Worm (Caenorhabditis elegans) whole organism, midembryonic: ENCODE data around the gene snr-1.

Experiments used
- T22C8.4 ChIP-seq: fragments of 200-800 bp; sonication (Bioruptor generic); IDR thresholded peaks from 2 replicates; pipeline ENCODE4 v1.3.6; 2022; ENCODE audit warnings: missing genetic modification characterization, missing compliant biosample characterization
- cog-1 ChIP-seq: sonication (generic microtip); optimal IDR thresholded peaks from 2 replicates; lab custom pipeline; 2016; ENCODE audit warnings: missing genetic modification characterization, missing compliant biosample characterization
- flt-1 ChIP-seq: fragments of 200-800 bp; sonication (Bioruptor generic); IDR thresholded peaks from 2 replicates; pipeline ENCODE4 v1.3.6; 2022; ENCODE audit warnings: missing genetic modification characterization, missing compliant biosample characterization
- klf-2 ChIP-seq: fragments of 200-800 bp; sonication (Bioruptor generic); conservative IDR thresholded peaks from 2 replicates; pipeline ENCODE4 v1.3.6; 2022; ENCODE audit warnings: missing genetic modification reagents, missing genetic modification characterization, missing compliant biosample characterization
- med-1 ChIP-seq: sonication (generic microtip); optimal IDR thresholded peaks from 2 replicates; lab custom pipeline; 2017; ENCODE audit warnings: missing genetic modification characterization, mild to moderate bottlenecking, missing compliant biosample characterization, antibody characterized with exemption, missing genetic modification reagents; ENCODE audit not compliant: insufficient read depth
- ref-1 ChIP-seq: fragments of 200-800 bp; sonication (Bioruptor generic); conservative IDR thresholded peaks from 2 replicates; pipeline ENCODE4 v1.3.6; 2022; ENCODE audit warnings: missing genetic modification reagents, missing genetic modification characterization, missing compliant biosample characterization
- tab-1 ChIP-seq: fragments of 200-800 bp; sonication (Bioruptor generic); IDR thresholded peaks from 2 replicates; pipeline ENCODE4 v1.3.6; 2022; ENCODE audit warnings: missing genetic modification characterization, missing compliant biosample characterization
- ztf-23 ChIP-seq: fragments of 200-800 bp; sonication (Bioruptor generic); IDR thresholded peaks from 2 replicates; pipeline ENCODE4 v1.3.6; 2022; ENCODE audit warnings: missing genetic modification reagents, missing genetic modification characterization, missing compliant biosample characterization
- ztf-29 ChIP-seq: fragments of 200-800 bp; sonication (Bioruptor generic); IDR thresholded peaks from 2 replicates; pipeline ENCODE4 v1.3.6; 2022; ENCODE audit warnings: missing genetic modification reagents, missing genetic modification characterization, missing compliant biosample characterization

Gene snr-1

ce11 chrIV:17103116-17103515, 15.3 kb downstream of the snr-1 start:
- TF ChIP-seq cog-1 (tag; lab: Kevin White, UChicago) (no peak), ref-1 (no peak), klf-2 (no peak), flt-1 (no peak), tab-1 (GFP tag; lab: Robert Waterston, UW) (no peak), ztf-29 (GFP tag; lab: Robert Waterston, UW) (no peak), ztf-23 (GFP tag; lab: Robert Waterston, UW) (no peak), med-1 (GFP tag; lab: Kevin White, UChicago) (no peak), T22C8.4 (GFP tag; lab: Robert Waterston, UW) (no peak)

ce11 chrIV:17103615-17104014, 15.8 kb downstream of the snr-1 start, which contains the start of gene Y116A8C.30:
Gene Y116A8C.30 (minus strand): TSS chrIV:17103715.
- TF ChIP-seq cog-1 (tag; lab: Kevin White, UChicago) (no peak), klf-2 (no peak), T22C8.4 (GFP tag; lab: Robert Waterston, UW) (no peak), tab-1 (GFP tag; lab: Robert Waterston, UW) (no peak), ref-1 (no peak), ztf-29 (GFP tag; lab: Robert Waterston, UW) (no peak), flt-1 (no peak), ztf-23 (GFP tag; lab: Robert Waterston, UW) (no peak), med-1 (GFP tag; lab: Kevin White, UChicago) (no peak)

- TF ChIP-seq med-1 (GFP tag; lab: Kevin White, UChicago) (no peak), cog-1 (tag; lab: Kevin White, UChicago) (no peak), flt-1 (no peak), T22C8.4 (GFP tag; lab: Robert Waterston, UW) (no peak), tab-1 (GFP tag; lab: Robert Waterston, UW) (no peak), ref-1 (no peak), ztf-29 (GFP tag; lab: Robert Waterston, UW) (no peak), klf-2 (no peak), ztf-23 (GFP tag; lab: Robert Waterston, UW) (no peak)
Observed at ce11 chrIV:17104157-17104872, 16.5 kb downstream of the snr-1 start.

- TF ChIP-seq T22C8.4 (GFP tag; lab: Robert Waterston, UW) (no peak), tab-1 (GFP tag; lab: Robert Waterston, UW) (no peak), ztf-23 (GFP tag; lab: Robert Waterston, UW) (no peak)
Observed at ce11 chrIV:17105578-17105977, 17.7 kb downstream of the snr-1 start.

ce11 chrIV:17108200-17108599, 20.4 kb downstream of the snr-1 start:
- TF ChIP-seq klf-2: 0 out of 2 replicates have a peak, but pooled peaks have one; percentile 51
- no peak for TF ChIP-seq med-1 (GFP tag; lab: Kevin White, UChicago)
- TF ChIP-seq flt-1: peak; percentile 78
- no peak for TF ChIP-seq tab-1 (GFP tag; lab: Robert Waterston, UW)
- TF ChIP-seq ref-1: no peak
- no peak for TF ChIP-seq cog-1 (tag; lab: Kevin White, UChicago)
- TF ChIP-seq T22C8.4 (GFP tag; lab: Robert Waterston, UW): peak; percentile 39; the same call in 1 of the 2 replicates
- TF ChIP-seq ztf-23 (GFP tag; lab: Robert Waterston, UW): 0 out of 2 replicates have a peak, but pooled peaks have one; percentile 33
- TF ChIP-seq ztf-29 (GFP tag; lab: Robert Waterston, UW): no peak

- TF ChIP-seq tab-1 (GFP tag; lab: Robert Waterston, UW) (no peak), T22C8.4 (GFP tag; lab: Robert Waterston, UW) (no peak)
Observed at ce11 chrIV:17108805-17109204, 21.0 kb downstream of the snr-1 start.

ce11 chrIV:17109436-17109835, 21.6 kb downstream of the snr-1 start:
- TF ChIP-seq ztf-23 (GFP tag; lab: Robert Waterston, UW) (no peak), med-1 (GFP tag; lab: Kevin White, UChicago) (no peak), ztf-29 (GFP tag; lab: Robert Waterston, UW) (no peak), cog-1 (tag; lab: Kevin White, UChicago) (no peak), flt-1 (no peak), T22C8.4 (GFP tag; lab: Robert Waterston, UW) (no peak), tab-1 (GFP tag; lab: Robert Waterston, UW) (no peak), klf-2 (no peak), ref-1 (no peak)

ce11 chrIV:17110882-17111281, 23.0 kb downstream of the snr-1 start, which contains the start of gene sfa-1:
Gene sfa-1 (minus strand): TSS chrIV:17110982.
- no peak for TF ChIP-seq T22C8.4 (GFP tag; lab: Robert Waterston, UW)
- TF ChIP-seq ztf-29 (GFP tag; lab: Robert Waterston, UW): no peak
- TF ChIP-seq klf-2: no peak
- TF ChIP-seq med-1 (GFP tag; lab: Kevin White, UChicago): no peak
- no peak for TF ChIP-seq cog-1 (tag; lab: Kevin White, UChicago)
- no peak for TF ChIP-seq ztf-23 (GFP tag; lab: Robert Waterston, UW)
- TF ChIP-seq tab-1 (GFP tag; lab: Robert Waterston, UW): no peak
- no peak for TF ChIP-seq ref-1
- no peak for TF ChIP-seq flt-1

- TF ChIP-seq ref-1 (no peak), flt-1 (no peak), T22C8.4 (GFP tag; lab: Robert Waterston, UW) (no peak), klf-2 (no peak), med-1 (GFP tag; lab: Kevin White, UChicago) (no peak), tab-1 (GFP tag; lab: Robert Waterston, UW) (no peak), ztf-29 (GFP tag; lab: Robert Waterston, UW) (no peak), ztf-23 (GFP tag; lab: Robert Waterston, UW) (no peak), cog-1 (tag; lab: Kevin White, UChicago) (no peak)
Observed at ce11 chrIV:17111813-17112212, 24.0 kb downstream of the snr-1 start, which contains the start of gene Y116A8C.33. Gene Y116A8C.33 (plus strand): TSS chrIV:17112113.
